Worm (Caenorhabditis elegans) whole organism, L3 larva: ENCODE results near the gene W03H9.2.

ENCODE experiments used
- ama-1 ChIP-seq: fragments of 150-350 bp; optimal IDR thresholded peaks from 2 replicates; lab custom pipeline; 2018
- ceh-82 ChIP-seq: fragments of 150-350 bp; optimal IDR thresholded peaks from 2 replicates; lab custom pipeline; 2014; ENCODE audit warnings: missing biosample characterization, missing genetic modification characterization
- fos-1 ChIP-seq: fragments of 150-350 bp; optimal IDR thresholded peaks from 2 replicates; lab custom pipeline; 2014; ENCODE audit warnings: missing biosample characterization, missing genetic modification characterization
- hmg-11 ChIP-seq: sonication (generic microtip); optimal IDR thresholded peaks from 2 replicates; lab custom pipeline; 2016; ENCODE audit warnings: missing genetic modification characterization, missing compliant biosample characterization
- snpc-4 ChIP-seq: fragments of 150-350 bp; optimal IDR thresholded peaks from 2 replicates; lab custom pipeline; 2014; ENCODE audit warnings: missing biosample characterization, missing genetic modification characterization
- unc-62 ChIP-seq: fragments of 150-350 bp; sonication (generic microtip); optimal IDR thresholded peaks from 4 replicates; lab custom pipeline; 2014; ENCODE audit warnings: missing biosample characterization, missing genetic modification reagents, missing genetic modification characterization

ce11 chrII:14126841-14127240 lies 16.8 kb downstream of the W03H9.2 start, which contains the start of gene K09E4.3:
- TF ChIP-seq hmg-11 (tag; lab: Kevin White, UChicago) (no peak), ceh-82 (no peak), snpc-4 (tag; lab: Kevin White, UChicago) (no peak), ama-1 (no peak), fos-1 (tag; lab: Kevin White, UChicago) (no peak), unc-62 (GFP tag; lab: Kevin White, UChicago) (no peak)
